Fruit fly (Drosophila melanogaster) whole organism, adult: Measurements from ENCODE around the gene CG10353.

Source experiments
- CG11617 ChIP-seq: fragments of 200-800 bp; sonication (Bioruptor generic); optimal IDR thresholded peaks from 2 replicates; lab custom pipeline; 2017; ENCODE audit warnings: mild to moderate bottlenecking, missing biosample characterization, missing genetic modification reagents, missing genetic modification characterization
- CG12768 ChIP-seq: fragments of 200-800 bp; sonication (Bioruptor generic); optimal IDR thresholded peaks from 2 replicates; lab custom pipeline; 2017; ENCODE audit warnings: missing biosample characterization, missing genetic modification characterization, mild to moderate bottlenecking, moderate library complexity, missing genetic modification reagents
- CG14711 ChIP-seq: fragments of 200-800 bp; sonication (Bioruptor generic); optimal IDR thresholded peaks from 2 replicates; lab custom pipeline; 2018; ENCODE audit warnings: missing biosample characterization, mild to moderate bottlenecking, missing genetic modification characterization, moderate library complexity
- CG1620 ChIP-seq: fragments of 200-800 bp; sonication (Bioruptor generic); optimal IDR thresholded peaks from 2 replicates; lab custom pipeline; 2016; ENCODE audit warnings: missing biosample characterization, missing genetic modification characterization
- CG33017 ChIP-seq: fragments of 200-800 bp; sonication (Bioruptor generic); optimal IDR thresholded peaks from 2 replicates; lab custom pipeline; 2018; ENCODE audit warnings: missing biosample characterization, mild to moderate bottlenecking, missing genetic modification characterization, moderate library complexity
- CG5204 ChIP-seq: fragments of 200-800 bp; sonication (Bioruptor generic); optimal IDR thresholded peaks from 2 replicates; lab custom pipeline; 2016; ENCODE audit warnings: missing biosample characterization, missing genetic modification characterization
- CG7045 ChIP-seq: fragments of 200-800 bp; sonication (Bioruptor generic); optimal IDR thresholded peaks from 2 replicates; lab custom pipeline; 2017; ENCODE audit warnings: missing biosample characterization, mild to moderate bottlenecking, missing genetic modification characterization
- CG7101 ChIP-seq: fragments of 200-800 bp; sonication (Bioruptor generic); optimal IDR thresholded peaks from 2 replicates; lab custom pipeline; 2018; ENCODE audit warnings: missing biosample characterization, mild to moderate bottlenecking, missing genetic modification characterization, moderate library complexity
- Clk ChIP-seq: fragments of 200-800 bp; sonication (Bioruptor generic); optimal IDR thresholded peaks from 2 replicates; lab custom pipeline; 2017; ENCODE audit warnings: missing biosample characterization, missing genetic modification characterization
- Crg-1 ChIP-seq: fragments of 200-800 bp; sonication (Bioruptor generic); optimal IDR thresholded peaks from 2 replicates; lab custom pipeline; 2016; ENCODE audit warnings: missing biosample characterization, missing genetic modification characterization
- Hr96 ChIP-seq: fragments of 200-800 bp; sonication (Bioruptor generic); optimal IDR thresholded peaks from 2 replicates; lab custom pipeline; 2016; ENCODE audit warnings: missing biosample characterization, missing genetic modification characterization
- Mnt ChIP-seq: fragments of 200-800 bp; sonication (Bioruptor generic); optimal IDR thresholded peaks from 2 replicates; lab custom pipeline; 2016; ENCODE audit warnings: missing biosample characterization, mild to moderate bottlenecking, missing genetic modification characterization
- bab1 ChIP-seq: fragments of 200-800 bp; sonication (Bioruptor generic); optimal IDR thresholded peaks from 3 replicates; lab custom pipeline; 2019; ENCODE audit warnings: missing biosample characterization, mild to moderate bottlenecking, missing genetic modification characterization, moderate library complexity
- cic ChIP-seq: fragments of 200-800 bp; sonication (Bioruptor generic); optimal IDR thresholded peaks from 2 replicates; lab custom pipeline; 2017; ENCODE audit warnings: missing biosample characterization, mild to moderate bottlenecking, missing genetic modification characterization, moderate library complexity
- cnc ChIP-seq, 2 experiments: fragments of >200 bp; optimal IDR thresholded peaks; 2 replicates each; lab custom pipeline; 2017
- kay ChIP-seq: fragments of 200-800 bp; sonication (Bioruptor generic); peaks from one replicate; lab custom pipeline; 2016; ENCODE audit warnings: missing biosample characterization, missing genetic modification characterization, borderline replicate concordance
- ovo ChIP-seq: fragments of 200-800 bp; sonication (Bioruptor generic); optimal IDR thresholded peaks from 2 replicates; lab custom pipeline; 2016; ENCODE audit warnings: missing biosample characterization, missing genetic modification characterization
- pad ChIP-seq: fragments of 200-800 bp; sonication (Bioruptor generic); optimal IDR thresholded peaks from 3 replicates; lab custom pipeline; 2017; ENCODE audit warnings: missing biosample characterization, missing genetic modification characterization, mild to moderate bottlenecking, moderate library complexity, missing genetic modification reagents
- tj ChIP-seq: fragments of 200-800 bp; sonication (Bioruptor generic); optimal IDR thresholded peaks from 3 replicates; lab custom pipeline; 2017; ENCODE audit warnings: missing biosample characterization, mild to moderate bottlenecking, missing genetic modification characterization, moderate library complexity
- toe ChIP-seq: fragments of 200-800 bp; sonication (Bioruptor generic); optimal IDR thresholded peaks from 2 replicates; lab custom pipeline; 2016; ENCODE audit warnings: missing biosample characterization, missing genetic modification characterization

Gene CG10353

dm6 chrX:11895141-11895540 lies 8.2 kb upstream of the CG10353 start:
- TF ChIP-seq Crg-1 (GFP tag; lab: Kevin White, UChicago) (no peak), pad (GFP tag; lab: Kevin White, UChicago) (no peak), CG1620 (GFP tag; lab: Kevin White, UChicago) (no peak), toe (no peak), CG5204 (GFP tag; lab: Kevin White, UChicago) (no peak), Mnt (GFP tag; lab: Kevin White, UChicago) (no peak), Hr96 (GFP tag; lab: Kevin White, UChicago) (no peak), CG12768 (GFP tag; lab: Kevin White, UChicago) (no peak), CG33017 (tag; lab: Kevin White, UChicago) (no peak), CG7101 (tag; lab: Kevin White, UChicago) (no peak), cnc (optimal IDR thresholded peaks at IDR 0.05; lab: Kevin White, UChicago) (no peak), ovo (GFP tag; lab: Kevin White, UChicago) (no peak), Clk (GFP tag; lab: Kevin White, UChicago) (no peak), tj (GFP tag; lab: Kevin White, UChicago) (no peak), CG14711 (tag; lab: Kevin White, UChicago) (no peak), cic (GFP tag; lab: Kevin White, UChicago) (no peak), CG7045 (GFP tag; lab: Kevin White, UChicago) (no peak), bab1 (GFP tag; lab: Kevin White, UChicago) (no peak)

- TF ChIP-seq ovo (GFP tag; lab: Kevin White, UChicago) (peak; percentile 79), cnc (optimal IDR thresholded peaks at IDR 0.05; lab: Kevin White, UChicago) (no peak), pad (GFP tag; lab: Kevin White, UChicago) (peak; percentile 99)
Observed at dm6 chrX:11894198-11894597, 7.2 kb upstream of the CG10353 start.

- TF ChIP-seq Hr96 (GFP tag; lab: Kevin White, UChicago) (no peak), Clk (GFP tag; lab: Kevin White, UChicago) (no peak)
Observed at dm6 chrX:11893643-11894042, 6.7 kb upstream of the CG10353 start, which contains the start of gene wisp. Gene wisp, plus strand, starts transcription at chrX:11893943.

- TF ChIP-seq CG7045 (GFP tag; lab: Kevin White, UChicago), result no peak
- TF ChIP-seq Clk (GFP tag; lab: Kevin White, UChicago), result no peak
- TF ChIP-seq bab1 (GFP tag; lab: Kevin White, UChicago), result peak; percentile 71
Observed at dm6 chrX:11891682-11892179, 4.8 kb upstream of the CG10353 start, which contains the start of gene sicily. Gene sicily, plus strand, starts transcription at chrX:11891732.

- TF ChIP-seq cnc (optimal IDR thresholded peaks at IDR 0.05; lab: Kevin White, UChicago) (peak in 1 of 2 experiments; percentile 39), CG7101 (tag; lab: Kevin White, UChicago) (peak; percentile 40), Mnt (GFP tag; lab: Kevin White, UChicago) (peak; percentile 21), pad (GFP tag; lab: Kevin White, UChicago) (no peak), bab1 (GFP tag; lab: Kevin White, UChicago) (peak; percentile 48), Crg-1 (GFP tag; lab: Kevin White, UChicago) (peak; percentile 5), CG14711 (tag; lab: Kevin White, UChicago) (peak; percentile 39), kay (no peak)
Observed at dm6 chrX:11888142-11888541, 1.2 kb upstream of the CG10353 start, which contains the start of gene CG1840. Gene CG1840, plus strand, starts transcription at chrX:11888352.

dm6 chrX:11885356-11885755 lies 1.6 kb downstream of the CG10353 start:
- TF ChIP-seq CG12768 (GFP tag; lab: Kevin White, UChicago) (no peak), CG7045 (GFP tag; lab: Kevin White, UChicago) (no peak), cnc (optimal IDR thresholded peaks at IDR 0.05; lab: Kevin White, UChicago) (no peak), Crg-1 (GFP tag; lab: Kevin White, UChicago) (no peak), tj (GFP tag; lab: Kevin White, UChicago) (no peak), Hr96 (GFP tag; lab: Kevin White, UChicago) (no peak), ovo (GFP tag; lab: Kevin White, UChicago) (no peak), pad (GFP tag; lab: Kevin White, UChicago) (no peak), CG11617 (GFP tag; lab: Kevin White, UChicago) (no peak), CG33017 (tag; lab: Kevin White, UChicago) (no peak), Clk (GFP tag; lab: Kevin White, UChicago) (no peak), CG5204 (GFP tag; lab: Kevin White, UChicago) (no peak), kay (no peak), bab1 (GFP tag; lab: Kevin White, UChicago) (no peak), cic (GFP tag; lab: Kevin White, UChicago) (no peak), toe (no peak), CG7101 (tag; lab: Kevin White, UChicago) (no peak), Mnt (GFP tag; lab: Kevin White, UChicago) (no peak)

dm6 chrX:11884134-11884533 lies 2.8 kb downstream of the CG10353 start:
- TF ChIP-seq Clk (GFP tag; lab: Kevin White, UChicago) (no peak), CG1620 (GFP tag; lab: Kevin White, UChicago) (no peak), Hr96 (GFP tag; lab: Kevin White, UChicago) (no peak), cic (GFP tag; lab: Kevin White, UChicago) (no peak), CG7045 (GFP tag; lab: Kevin White, UChicago) (no peak), toe (no peak), pad (GFP tag; lab: Kevin White, UChicago) (no peak), CG14711 (tag; lab: Kevin White, UChicago) (no peak), CG11617 (GFP tag; lab: Kevin White, UChicago) (no peak)
